Fruit fly (Drosophila melanogaster): ENCODE results near the gene Tmf.
A peak's percentile ranks its signal among the peaks of the same experiment; 100 is the strongest.

Tmf gene

dm6 chrX:6824203-6824602, 19.9 kb upstream of the Tmf start, which contains the start of gene nonC (continued):
- no peak for TF ChIP-seq pita (GFP tag; optimal IDR thresholded peaks at IDR 0.05)
- peak; percentile 13 for TF ChIP-seq zen (tag; optimal IDR thresholded peaks at IDR 0.05)
- no peak for TF ChIP-seq chif (GFP tag; optimal IDR thresholded peaks at IDR 0.05)
- TF ChIP-seq Hr39 (optimal IDR thresholded peaks at IDR 0.05): no peak
- no peak for TF ChIP-seq tin (GFP tag; optimal IDR thresholded peaks at IDR 0.05)
- peak; percentile 84 for TF ChIP-seq Doc3 (GFP tag; IDR thresholded peaks at IDR 0.05; ENCODE audit: partially characterized antibody)
- no peak for TF ChIP-seq CG7372 (GFP tag; IDR thresholded peaks at IDR 0.05)
- TF ChIP-seq CG14710 (tag; optimal IDR thresholded peaks at IDR 0.05): peak; percentile 57
- no peak for TF ChIP-seq ranshi (GFP tag; IDR thresholded peaks at IDR 0.05)
- TF ChIP-seq pb (GFP tag; optimal IDR thresholded peaks at IDR 0.05): no peak
- TF ChIP-seq CG32772 (GFP tag; IDR thresholded peaks at IDR 0.05): no peak
- peak; percentile 51 for TF ChIP-seq gfzf (GFP tag; optimal IDR thresholded peaks at IDR 0.05)
- TF ChIP-seq Usf (GFP tag; optimal IDR thresholded peaks at IDR 0.05): no peak
- peak; percentile 91 for TF ChIP-seq CG13287 (GFP tag; IDR thresholded peaks at IDR 0.05; ENCODE audit: partially characterized antibody)
- TF ChIP-seq CG16813 (GFP tag; IDR thresholded peaks at IDR 0.05; ENCODE audit: partially characterized antibody): peak; percentile 90
- TF ChIP-seq NfI (GFP tag; optimal IDR thresholded peaks at IDR 0.05): no peak
- TF ChIP-seq HmgZ (tag; optimal IDR thresholded peaks at IDR 0.05): peak; percentile 60
- TF ChIP-seq wdn (GFP tag; IDR thresholded peaks at IDR 0.05): no peak
- no peak for TF ChIP-seq CG1529 (GFP tag; optimal IDR thresholded peaks at IDR 0.05)
- TF ChIP-seq odd (GFP tag; optimal IDR thresholded peaks at IDR 0.05): no peak
- no peak for TF ChIP-seq insv (GFP tag; optimal IDR thresholded peaks at IDR 0.05)
- TF ChIP-seq CG12769 (tag; optimal IDR thresholded peaks at IDR 0.05): no peak
- TF ChIP-seq CG42726 (GFP tag; IDR thresholded peaks at IDR 0.05; ENCODE audit: partially characterized antibody): peak; percentile 86
- TF ChIP-seq Ets97D (GFP tag; optimal IDR thresholded peaks at IDR 0.05): no peak
- TF ChIP-seq oc (tag; optimal IDR thresholded peaks at IDR 0.05): no peak
- no peak for TF ChIP-seq Vsx1 (GFP tag; optimal IDR thresholded peaks at IDR 0.05)
- TF ChIP-seq onecut (GFP tag; IDR thresholded peaks at IDR 0.05): no peak
- TF ChIP-seq CG1792 (GFP tag; optimal IDR thresholded peaks at IDR 0.05): no peak
- peak; percentile 89 for TF ChIP-seq CG34224 (GFP tag; IDR thresholded peaks at IDR 0.05; ENCODE audit: partially characterized antibody)
- no peak for TF ChIP-seq croc (GFP tag; conservative IDR thresholded peaks at IDR 0.05)
- no peak for TF ChIP-seq CG32532 (GFP tag; IDR thresholded peaks at IDR 0.05)
- no peak for TF ChIP-seq CG9609 (GFP tag; optimal IDR thresholded peaks at IDR 0.05)
- peak; percentile 78 for TF ChIP-seq CG6791 (GFP tag; IDR thresholded peaks at IDR 0.05; ENCODE audit: partially characterized antibody)
- peak; percentile 89 for TF ChIP-seq Bgb (GFP tag; IDR thresholded peaks at IDR 0.05; ENCODE audit: partially characterized antibody)
- no peak for TF ChIP-seq CG9215 (GFP tag; IDR thresholded peaks at IDR 0.05)
- no peak for TF ChIP-seq Drgx (GFP tag; IDR thresholded peaks at IDR 0.05)
- no peak for TF ChIP-seq CG17385 (GFP tag; optimal IDR thresholded peaks at IDR 0.05)
- no peak for TF ChIP-seq Gsc (GFP tag; IDR thresholded peaks at IDR 0.05)
- TF ChIP-seq aop (GFP tag; IDR thresholded peaks at IDR 0.05): no peak
- no peak for TF ChIP-seq Meics (GFP tag; optimal IDR thresholded peaks at IDR 0.05)
- TF ChIP-seq CG6854 (GFP tag; optimal IDR thresholded peaks at IDR 0.05): no peak
- no peak for TF ChIP-seq CG4328 (GFP tag; optimal IDR thresholded peaks at IDR 0.05)
- no peak for TF ChIP-seq H2.0 (GFP tag; IDR thresholded peaks at IDR 0.05)
- TF ChIP-seq seq (GFP tag; IDR thresholded peaks at IDR 0.05): no peak
- TF ChIP-seq CG16815 (GFP tag; optimal IDR thresholded peaks at IDR 0.05): no peak
- peak; percentile 80 for TF ChIP-seq hbn (GFP tag; IDR thresholded peaks at IDR 0.05; ENCODE audit: partially characterized antibody)
- peak; percentile 85 for TF ChIP-seq bbx (GFP tag; IDR thresholded peaks at IDR 0.05; ENCODE audit: partially characterized antibody)
- no peak for TF ChIP-seq CG6689 (GFP tag; IDR thresholded peaks at IDR 0.05)
- no peak for TF ChIP-seq CG11456 (GFP tag; IDR thresholded peaks at IDR 0.05)
- no peak for TF ChIP-seq Sox100B (GFP tag; optimal IDR thresholded peaks at IDR 0.05)
- TF ChIP-seq Opbp (GFP tag; IDR thresholded peaks at IDR 0.05; ENCODE audit: partially characterized antibody): peak; percentile 76

Data from whole organism, embryonic.